Worm (Caenorhabditis elegans) whole organism, L1 larva: ENCODE measurements around the gene dnj-23.
A peak's percentile ranks its signal among the peaks of the same experiment; 100 is the strongest.

Experiments used
- C04F5.9 ChIP-seq: sonication (generic microtip); optimal IDR thresholded peaks from 2 replicates; lab custom pipeline; 2016; ENCODE audit warnings: missing genetic modification characterization, missing compliant biosample characterization
- Y116A8C.19 ChIP-seq: sonication (generic microtip); optimal IDR thresholded peaks from 2 replicates; lab custom pipeline; 2016; ENCODE audit warnings: missing compliant biosample characterization, missing genetic modification characterization, borderline replicate concordance
- aha-1 ChIP-seq: fragments of 150-350 bp; optimal IDR thresholded peaks from 2 replicates; lab custom pipeline; 2014; ENCODE audit warnings: missing biosample characterization, missing genetic modification characterization
- ama-1 ChIP-seq: fragments of 150-350 bp; optimal IDR thresholded peaks from 2 replicates; lab custom pipeline; 2014
- ceh-8 ChIP-seq: fragments of 200-800 bp; sonication (Bioruptor generic); optimal IDR thresholded peaks from 2 replicates; lab custom pipeline; 2018; ENCODE audit warnings: mild to moderate bottlenecking, missing genetic modification characterization, moderate library complexity, missing compliant biosample characterization
- ces-1 ChIP-seq: fragments of 150-350 bp; optimal IDR thresholded peaks from 2 replicates; lab custom pipeline; 2014; ENCODE audit warnings: missing biosample characterization, missing genetic modification reagents, missing genetic modification characterization
- dsc-1 ChIP-seq: sonication (generic microtip); optimal IDR thresholded peaks from 2 replicates; lab custom pipeline; 2016; ENCODE audit warnings: mild to moderate bottlenecking, missing genetic modification characterization, missing compliant biosample characterization
- efl-1 ChIP-seq, 4 experiments: fragments of 150-350 bp; optimal IDR thresholded peaks in 3 of 4; peaks in 1 of 4; 1 replicate in 1 of 4; 2 replicates in 3 of 4; lab custom pipeline; 2014; ENCODE audit warnings: missing biosample characterization in 2 of 4, missing genetic modification characterization in 2 of 4, missing genetic modification reagents in 2 of 4
- efl-3 ChIP-seq: fragments of 200-800 bp; sonication (Bioruptor generic); optimal IDR thresholded peaks from 2 replicates; lab custom pipeline; 2018; ENCODE audit warnings: mild to moderate bottlenecking, missing genetic modification characterization, missing compliant biosample characterization
- egl-13 ChIP-seq: sonication (generic microtip); optimal IDR thresholded peaks from 2 replicates; lab custom pipeline; 2016; ENCODE audit warnings: missing genotype, missing genetic modification reagents, missing genetic modification characterization, missing compliant biosample characterization
- egl-27 ChIP-seq, 2 experiments: fragments of 150-350 bp in 1 of 2; sonication (generic microtip); optimal IDR thresholded peaks; 3 replicates each; lab custom pipeline; 2017 to 2018; ENCODE audit warnings: missing biosample characterization in 2 of 2, missing genetic modification characterization in 2 of 2, missing genetic modification reagents in 2 of 2
- elt-3 ChIP-seq, 6 experiments: fragments of 150-350 bp in 1 of 6; sonication (generic microtip); optimal IDR thresholded peaks; 2 replicates each; lab custom pipeline; 2017 to 2018; ENCODE audit warnings: missing biosample characterization in 6 of 6, missing genetic modification characterization in 6 of 6, inconsistent platforms in 1 of 6
- fkh-8 ChIP-seq: sonication (generic microtip); optimal IDR thresholded peaks from 2 replicates; lab custom pipeline; 2016; ENCODE audit warnings: mild to moderate bottlenecking, missing genetic modification characterization, missing compliant biosample characterization
- fos-1 ChIP-seq: fragments of 150-350 bp; optimal IDR thresholded peaks from 2 replicates; lab custom pipeline; 2014; ENCODE audit warnings: missing biosample characterization, missing genetic modification characterization
- hlh-4 ChIP-seq: sonication (generic microtip); optimal IDR thresholded peaks from 2 replicates; lab custom pipeline; 2016; ENCODE audit warnings: mild to moderate bottlenecking, missing genetic modification characterization, missing compliant biosample characterization
- lin-13 ChIP-seq: fragments of 150-350 bp; optimal IDR thresholded peaks from 2 replicates; lab custom pipeline; 2014; ENCODE audit warnings: missing biosample characterization, missing genetic modification reagents, missing genetic modification characterization
- lin-15B ChIP-seq: fragments of 150-350 bp; sonication (generic microtip); optimal IDR thresholded peaks from 3 replicates; lab custom pipeline; 2014; ENCODE audit warnings: missing biosample characterization, missing genetic modification characterization
- lin-39 ChIP-seq: fragments of 150-350 bp; optimal IDR thresholded peaks from 2 replicates; lab custom pipeline; 2014; ENCODE audit warnings: missing biosample characterization, missing genetic modification reagents, missing genetic modification characterization
- lir-3 ChIP-seq: sonication (generic microtip); optimal IDR thresholded peaks from 2 replicates; lab custom pipeline; 2016; ENCODE audit warnings: mild to moderate bottlenecking, missing genetic modification characterization, moderate library complexity, missing compliant biosample characterization; ENCODE audit not compliant: poor library complexity
- mab-9 ChIP-seq: fragments of 200-800 bp; sonication (Bioruptor generic); IDR thresholded peaks from 2 replicates; pipeline ENCODE4 v1.3.6; 2022; ENCODE audit warnings: missing genetic modification reagents, missing genetic modification characterization, missing compliant biosample characterization
- mdl-1 ChIP-seq, 2 experiments: fragments of 150-350 bp; optimal IDR thresholded peaks; 2 replicates each; lab custom pipeline; 2014 to 2017; ENCODE audit warnings: missing biosample characterization in 2 of 2, missing genetic modification characterization in 2 of 2, inconsistent platforms in 1 of 2
- mef-2 ChIP-seq: fragments of 150-350 bp; optimal IDR thresholded peaks from 2 replicates; lab custom pipeline; 2014; ENCODE audit warnings: missing biosample characterization, missing genetic modification characterization
- mep-1 ChIP-seq: fragments of 150-350 bp; optimal IDR thresholded peaks from 2 replicates; lab custom pipeline; 2014; ENCODE audit warnings: missing biosample characterization, missing genetic modification characterization
- nhr-19 ChIP-seq: fragments of 200-800 bp; sonication (Bioruptor generic); conservative IDR thresholded peaks from 2 replicates; pipeline ENCODE4 v1.3.6; 2022; ENCODE audit warnings: missing genetic modification characterization, missing compliant biosample characterization
- nhr-237 ChIP-seq: fragments of 150-350 bp; optimal IDR thresholded peaks from 2 replicates; lab custom pipeline; 2014; ENCODE audit warnings: missing biosample characterization, missing genetic modification characterization
- nhr-28 ChIP-seq: fragments of 150-350 bp; optimal IDR thresholded peaks from 2 replicates; lab custom pipeline; 2014; ENCODE audit warnings: missing biosample characterization, missing genetic modification characterization
- nhr-47 ChIP-seq: sonication (generic microtip); optimal IDR thresholded peaks from 2 replicates; lab custom pipeline; 2016; ENCODE audit warnings: mild to moderate bottlenecking, missing genetic modification characterization, moderate library complexity, missing compliant biosample characterization
- pag-3 ChIP-seq: sonication (generic microtip); optimal IDR thresholded peaks from 2 replicates; lab custom pipeline; 2017; ENCODE audit warnings: missing genetic modification characterization, mild to moderate bottlenecking, missing compliant biosample characterization, antibody characterized with exemption, borderline replicate concordance; ENCODE audit not compliant: insufficient read depth
- rnt-1 ChIP-seq: sonication (generic microtip); optimal IDR thresholded peaks from 2 replicates; lab custom pipeline; 2016; ENCODE audit warnings: mild to moderate bottlenecking, missing genetic modification characterization, moderate library complexity, missing compliant biosample characterization
- snpc-4 ChIP-seq: fragments of 150-350 bp; optimal IDR thresholded peaks from 2 replicates; lab custom pipeline; 2014; ENCODE audit warnings: missing biosample characterization, missing genetic modification characterization
- sox-4 ChIP-seq: sonication (generic microtip); optimal IDR thresholded peaks from 2 replicates; lab custom pipeline; 2016; ENCODE audit warnings: missing genetic modification characterization, missing compliant biosample characterization
- sptf-1 ChIP-seq: fragments of 150-350 bp; optimal IDR thresholded peaks from 2 replicates; lab custom pipeline; 2014; ENCODE audit warnings: missing biosample characterization, missing genetic modification characterization
- swsn-7 ChIP-seq: sonication (generic microtip); optimal IDR thresholded peaks from 2 replicates; lab custom pipeline; 2016; ENCODE audit warnings: missing genetic modification characterization, missing compliant biosample characterization
- tbx-2 ChIP-seq: sonication (generic microtip); optimal IDR thresholded peaks from 2 replicates; lab custom pipeline; 2016; ENCODE audit warnings: missing genetic modification characterization, missing compliant biosample characterization
- tlp-1 ChIP-seq: fragments of 150-350 bp; optimal IDR thresholded peaks from 2 replicates; lab custom pipeline; 2014; ENCODE audit warnings: missing biosample characterization, missing genetic modification characterization
- unc-130 ChIP-seq: fragments of 150-350 bp; optimal IDR thresholded peaks from 2 replicates; lab custom pipeline; 2017; ENCODE audit warnings: missing biosample characterization, missing genetic modification characterization, inconsistent platforms
- unc-62 ChIP-seq: fragments of 150-350 bp; optimal IDR thresholded peaks from 2 replicates; lab custom pipeline; 2014; ENCODE audit warnings: missing biosample characterization, missing genetic modification reagents, missing genetic modification characterization
- unc-86 ChIP-seq: sonication (generic microtip); optimal IDR thresholded peaks from 2 replicates; lab custom pipeline; 2016; ENCODE audit warnings: missing genetic modification characterization, missing compliant biosample characterization
- unc-98 ChIP-seq: fragments of 200-800 bp; sonication (Bioruptor generic); IDR thresholded peaks from 2 replicates; pipeline ENCODE4 v1.3.6; 2022; ENCODE audit warnings: missing genetic modification characterization, missing compliant biosample characterization
- zag-1 ChIP-seq: fragments of 150-350 bp; optimal IDR thresholded peaks from 2 replicates; lab custom pipeline; 2014; ENCODE audit warnings: missing biosample characterization, missing genetic modification characterization
- zip-4 ChIP-seq: fragments of 200-800 bp; sonication (Bioruptor generic); optimal IDR thresholded peaks from 2 replicates; lab custom pipeline; 2018; ENCODE audit warnings: mild to moderate bottlenecking, missing genetic modification characterization, moderate library complexity, missing compliant biosample characterization
- ztf-11 ChIP-seq, 2 experiments: sonication (generic microtip); optimal IDR thresholded peaks; 2 replicates each; lab custom pipeline; 2016 to 2017; ENCODE audit warnings: missing genetic modification characterization in 2 of 2, missing biosample characterization in 1 of 2, missing compliant biosample characterization in 1 of 2
- ztf-4 ChIP-seq: fragments of 150-350 bp; optimal IDR thresholded peaks from 2 replicates; lab custom pipeline; 2014; ENCODE audit warnings: missing biosample characterization, missing genetic modification characterization

The dnj-23 gene

DNA sequence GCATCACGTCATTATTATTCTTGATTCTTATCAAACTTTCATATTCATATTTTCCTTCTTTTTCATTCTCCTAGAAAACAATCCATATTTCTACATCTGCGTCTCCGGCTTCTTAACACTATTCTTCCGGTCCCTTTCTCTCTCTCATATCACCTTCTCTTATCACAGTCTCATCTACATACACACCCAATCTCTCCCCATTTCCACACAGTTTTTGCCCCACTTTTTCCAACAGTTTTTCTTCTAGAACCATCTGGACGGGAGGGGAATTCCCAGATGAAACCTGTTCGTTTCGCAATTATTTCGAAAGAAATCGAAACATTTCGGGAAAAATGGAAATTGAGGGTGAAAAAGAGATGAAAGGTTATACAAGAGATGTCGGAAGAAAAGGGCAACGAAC lies 19.7 kb upstream of the dnj-23 start (continued):
- no peak for TF ChIP-seq nhr-237
- no peak for TF ChIP-seq sptf-1 (tag; lab: Kevin White, UChicago)
- no peak for TF ChIP-seq dsc-1 (tag; lab: Kevin White, UChicago)
- no peak for TF ChIP-seq ceh-8 (GFP tag; lab: Kevin White, UChicago)
- no peak for TF ChIP-seq Y116A8C.19 (tag; lab: Kevin White, UChicago)
- TF ChIP-seq ztf-4 (tag; lab: Kevin White, UChicago) = no peak
- TF ChIP-seq tlp-1 = no peak
- TF ChIP-seq lir-3 = no peak
- no peak for TF ChIP-seq zip-4 (GFP tag; lab: Kevin White, UChicago)
- TF ChIP-seq unc-98 (GFP tag; lab: Robert Waterston, UW) = no peak
- no peak for TF ChIP-seq ztf-11 (tag; optimal IDR thresholded peaks at IDR 0.05; lab: Kevin White, UChicago)
- TF ChIP-seq ces-1 (GFP tag; lab: Kevin White, UChicago) = no peak
- TF ChIP-seq unc-62 (GFP tag; lab: Kevin White, UChicago) = no peak

DNA sequence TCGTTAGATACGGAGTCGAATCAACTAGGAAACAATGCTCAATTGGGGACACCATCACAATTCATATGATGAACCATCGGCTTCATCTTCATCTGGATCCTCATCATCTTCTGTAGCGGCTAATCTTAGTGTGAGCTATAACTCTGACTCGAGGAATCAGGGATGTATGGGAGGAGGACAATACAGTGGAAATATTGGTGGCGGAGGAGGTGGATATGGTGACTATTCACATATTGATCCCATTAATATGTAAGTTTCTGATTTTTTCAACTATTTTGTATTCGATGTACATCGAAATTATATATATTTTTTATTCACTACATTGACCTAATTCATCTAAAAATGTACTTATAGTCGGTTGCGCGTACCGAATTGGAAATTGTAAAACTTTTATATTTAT lies 19.0 kb upstream of the dnj-23 start:
- TF ChIP-seq Y116A8C.19 (tag; lab: Kevin White, UChicago) = no peak
- no peak for TF ChIP-seq efl-1 (optimal IDR thresholded peaks at IDR 0.05; lab: Kevin White, UChicago)
- peak in 1 of 2 experiments; percentile 20 for TF ChIP-seq efl-1 (GFP tag; optimal IDR thresholded peaks at IDR 0.05 in 1 of 2; lab: Kevin White, UChicago)
- TF ChIP-seq sox-4 = no peak
- TF ChIP-seq snpc-4 (tag; lab: Kevin White, UChicago) = no peak
- no peak for TF ChIP-seq nhr-28 (tag; lab: Kevin White, UChicago)
- TF ChIP-seq zag-1 (tag; lab: Kevin White, UChicago) = no peak
- TF ChIP-seq dsc-1 (tag; lab: Kevin White, UChicago) = no peak

DNA sequence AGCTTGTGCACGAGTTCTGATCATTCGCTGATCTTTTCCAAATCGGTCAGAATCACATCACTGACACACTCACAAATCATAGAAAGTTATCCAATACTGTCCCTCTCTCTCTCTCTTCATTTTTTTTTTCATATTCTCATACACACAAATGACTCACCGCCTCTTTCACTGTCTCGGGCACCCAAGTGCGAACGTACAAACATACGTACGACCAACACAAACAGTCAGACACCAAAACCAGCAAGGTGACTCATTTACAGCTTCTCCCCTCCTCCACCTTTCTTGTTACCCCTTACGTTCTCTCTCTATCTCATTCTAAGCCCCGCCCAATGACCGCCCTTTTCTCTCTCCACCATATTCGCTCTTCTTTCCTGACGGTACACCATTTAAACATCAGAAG lies 18.6 kb upstream of the dnj-23 start:
- TF ChIP-seq unc-130 (tag; lab: Kevin White, UChicago) (no peak), mdl-1 (tag; optimal IDR thresholded peaks at IDR 0.05; lab: Kevin White, UChicago) (no peak), C04F5.9 (tag; lab: Kevin White, UChicago) (no peak), fkh-8 (tag; lab: Kevin White, UChicago) (no peak), pag-3 (tag; lab: Kevin White, UChicago) (no peak), lin-15B (no peak), mab-9 (GFP tag; lab: Robert Waterston, UW) (no peak), tbx-2 (tag; lab: Kevin White, UChicago) (no peak), nhr-47 (tag; lab: Kevin White, UChicago) (no peak), lin-39 (tag; lab: Kevin White, UChicago) (no peak), ama-1 (lab: Kevin White, UChicago) (no peak), unc-98 (GFP tag; lab: Robert Waterston, UW) (no peak)

DNA sequence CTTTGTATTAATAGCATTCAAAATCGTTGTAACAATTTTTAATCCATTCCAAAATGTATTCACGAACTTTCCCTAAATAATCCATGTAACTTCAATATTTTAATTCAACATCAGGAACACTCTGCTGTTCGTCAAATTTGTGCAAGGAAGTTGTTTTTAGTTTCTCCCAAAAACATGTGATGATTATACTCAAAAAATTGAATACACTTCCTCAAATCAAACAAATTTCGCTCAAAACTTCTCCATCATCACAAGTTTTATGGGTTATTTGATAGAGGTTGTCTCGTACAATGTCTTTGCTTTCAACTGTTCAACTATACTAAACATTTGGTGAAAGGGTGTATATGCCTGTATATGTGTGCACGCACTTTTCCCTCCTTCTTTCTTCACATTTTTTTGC lies 16.6 kb upstream of the dnj-23 start:
- TF ChIP-seq nhr-19 (GFP tag; lab: Robert Waterston, UW) (no peak), efl-3 (GFP tag; lab: Kevin White, UChicago) (no peak), sox-4 (no peak), elt-3 (tag; optimal IDR thresholded peaks at IDR 0.05; lab: Kevin White, UChicago) (no peak), swsn-7 (tag; lab: Kevin White, UChicago) (no peak), mef-2 (tag; lab: Kevin White, UChicago) (no peak), snpc-4 (tag; lab: Kevin White, UChicago) (no peak), egl-13 (tag; lab: Kevin White, UChicago) (no peak), mep-1 (tag; lab: Kevin White, UChicago) (no peak), hlh-4 (tag; lab: Kevin White, UChicago) (no peak), unc-86 (no peak), egl-27 (tag; optimal IDR thresholded peaks at IDR 0.05; lab: Kevin White, UChicago) (no peak), fos-1 (tag; lab: Kevin White, UChicago) (no peak), efl-1 (optimal IDR thresholded peaks at IDR 0.05; lab: Kevin White, UChicago) (no peak), efl-1 (GFP tag; optimal IDR thresholded peaks at IDR 0.05 in 1 of 2; lab: Kevin White, UChicago) (no peak), aha-1 (tag; lab: Kevin White, UChicago) (no peak), rnt-1 (no peak), lin-13 (GFP tag; lab: Kevin White, UChicago) (no peak)
